2 fruit fly cellular contexts compared by ENCODE assay signal in the genomic region with DNA sequence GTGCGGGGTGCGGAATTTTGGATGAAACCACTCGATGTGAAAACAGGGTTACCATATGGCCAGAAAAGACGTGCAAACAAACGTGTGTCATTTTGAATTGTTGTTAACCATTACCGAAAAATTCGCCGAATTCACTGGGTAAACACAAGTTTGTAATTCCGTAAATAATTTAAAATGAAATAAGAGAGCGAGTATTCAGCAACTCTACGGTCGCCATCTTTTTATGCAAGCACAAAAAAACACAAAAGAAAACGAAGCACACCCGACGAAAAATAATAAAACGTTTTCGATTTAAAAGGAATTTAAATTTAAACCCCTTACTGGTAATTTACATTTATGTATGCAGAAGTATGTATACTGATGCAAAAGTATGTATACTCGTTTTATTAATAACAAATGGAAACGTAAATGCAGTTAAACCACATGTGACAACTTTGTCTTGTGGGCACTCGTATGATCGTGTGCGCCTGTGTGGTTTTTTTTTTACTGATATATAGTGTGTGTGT.
A peak's percentile ranks its signal among the peaks of the same experiment; 100 is the strongest.
TF ChIP-seq lines count a peak whose summit lies in the region.

No protein-coding gene starts in this region.

TF ChIP-seq in whole organism, embryonic, 481 proteins besides CTCF, POLR2A, EP300 and RAD21 (continued from another document and continues in another):
- TF ChIP-seq CG18476 (GFP tag; optimal IDR thresholded peaks at IDR 0.05; lab: Kevin White, UChicago) (peak; percentile 93), Dip2 (GFP tag; IDR thresholded peaks at IDR 0.05; lab: Robert Waterston, UW) (no peak), CG2875 (GFP tag; optimal IDR thresholded peaks at IDR 0.05; lab: Kevin White, UChicago) (peak; percentile 85), CG17612 (GFP tag; IDR thresholded peaks at IDR 0.05; lab: Robert Waterston, UW) (peak; percentile 36; the same call in 1 of the 2 replicates), hkb (optimal IDR thresholded peaks at IDR 0.05; lab: Kevin White, UChicago) (no peak), hkb (GFP tag; IDR thresholded peaks at IDR 0.05; lab: Robert Waterston, UW) (peak; percentile 96), CG6689 (GFP tag; IDR thresholded peaks at IDR 0.05; lab: Robert Waterston, UW) (peak; percentile 94), bowl (GFP tag; IDR thresholded peaks at IDR 0.05; lab: Robert Waterston, UW) (peak; percentile 85; the same call in 1 of the 2 replicates), CG7271 (tag; optimal IDR thresholded peaks at IDR 0.05; lab: Kevin White, UChicago) (peak; percentile 94), ato (GFP tag; IDR thresholded peaks at IDR 0.05; lab: Robert Waterston, UW; ENCODE audit: partially characterized antibody) (no peak), hth (optimal IDR thresholded peaks at IDR 0.05; lab: Kevin White, UChicago) (no peak), ash1 (GFP tag; optimal IDR thresholded peaks at IDR 0.05; lab: Kevin White, UChicago) (peak; percentile 49), Awh (GFP tag; IDR thresholded peaks at IDR 0.05; lab: Robert Waterston, UW) (peak; percentile 83), Sin3A (optimal IDR thresholded peaks at IDR 0.05; lab: Kevin White, UChicago) (no peak), Sox102F (GFP tag; optimal IDR thresholded peaks at IDR 0.05; lab: Kevin White, UChicago) (peak; percentile 96), CG30020 (tag; optimal IDR thresholded peaks at IDR 0.05; lab: Kevin White, UChicago) (peak; percentile 53), CG4328 (GFP tag; optimal IDR thresholded peaks at IDR 0.05; lab: Kevin White, UChicago) (peak; percentile 75), Nf-YC (tag; optimal IDR thresholded peaks at IDR 0.05; lab: Kevin White, UChicago) (peak; percentile 74), Kr (GFP tag; optimal IDR thresholded peaks at IDR 0.05; lab: Kevin White, UChicago) (no peak), sd (tag; optimal IDR thresholded peaks at IDR 0.05; lab: Kevin White, UChicago) (peak; percentile 92), Med (GFP tag; lab: Kevin White, UChicago) (peak; percentile 97), Lpt (GFP tag; optimal IDR thresholded peaks at IDR 0.05; lab: Kevin White, UChicago) (no peak), odd (GFP tag; optimal IDR thresholded peaks at IDR 0.05; lab: Kevin White, UChicago) (peak; percentile 91), CG10274 (GFP tag; optimal IDR thresholded peaks at IDR 0.05; lab: Kevin White, UChicago) (peak; percentile 54), CG11085 (GFP tag; IDR thresholded peaks at IDR 0.05; lab: Robert Waterston, UW) (peak; percentile 81), slbo (GFP tag; IDR thresholded peaks at IDR 0.05; lab: Robert Waterston, UW) (peak; percentile 86), Mrtf (GFP tag; IDR thresholded peaks at IDR 0.05; lab: Robert Waterston, UW) (peak; percentile 88), CG18011 (GFP tag; optimal IDR thresholded peaks at IDR 0.05; lab: Kevin White, UChicago) (peak; percentile 69), ewg (GFP tag; optimal IDR thresholded peaks at IDR 0.05; lab: Kevin White, UChicago) (peak; percentile 89), E2f2 (GFP tag; IDR thresholded peaks at IDR 0.05; lab: Robert Waterston, UW) (peak; percentile 70), unpg (GFP tag; optimal IDR thresholded peaks at IDR 0.05; lab: Kevin White, UChicago) (peak; percentile 97), tll (GFP tag; optimal IDR thresholded peaks at IDR 0.05; lab: Kevin White, UChicago) (peak in 1 of 2 experiments; percentile 0), da (GFP tag; optimal IDR thresholded peaks at IDR 0.05; lab: Kevin White, UChicago) (peak; percentile 34), Dfd (GFP tag; optimal IDR thresholded peaks at IDR 0.05; lab: Kevin White, UChicago) (no peak), CG14710 (tag; optimal IDR thresholded peaks at IDR 0.05; lab: Kevin White, UChicago) (peak; percentile 90), Poxn (GFP tag; IDR thresholded peaks at IDR 0.05; lab: Robert Waterston, UW) (peak; percentile 55), CG12071 (GFP tag; optimal IDR thresholded peaks at IDR 0.05; lab: Kevin White, UChicago) (peak; percentile 91), Ravus (GFP tag; IDR thresholded peaks at IDR 0.05; lab: Robert Waterston, UW) (peak; percentile 59), ab (GFP tag; optimal IDR thresholded peaks at IDR 0.05; lab: Kevin White, UChicago) (peak; percentile 77), HmgD (GFP tag; optimal IDR thresholded peaks at IDR 0.05; lab: Kevin White, UChicago) (peak; percentile 53), toy (GFP tag; IDR thresholded peaks at IDR 0.05; lab: Robert Waterston, UW) (peak; percentile 67), fd3F (GFP tag; optimal IDR thresholded peaks at IDR 0.05; lab: Kevin White, UChicago) (peak; percentile 92), CG8388 (GFP tag; optimal IDR thresholded peaks at IDR 0.05; lab: Kevin White, UChicago) (peak; percentile 96), gro (GFP tag; optimal IDR thresholded peaks at IDR 0.05; lab: Kevin White, UChicago) (peak; percentile 93), CG8765 (GFP tag; IDR thresholded peaks at IDR 0.05; lab: Robert Waterston, UW) (peak; percentile 74), seq (GFP tag; IDR thresholded peaks at IDR 0.05; lab: Robert Waterston, UW) (peak; percentile 96), Optix (GFP tag; IDR thresholded peaks at IDR 0.05; lab: Robert Waterston, UW) (peak; percentile 82; the same call in 2 of the 3 replicates), amos (GFP tag; IDR thresholded peaks at IDR 0.05; lab: Robert Waterston, UW; ENCODE audit: partially characterized antibody) (no peak), schlank (tag; optimal IDR thresholded peaks at IDR 0.05; lab: Kevin White, UChicago) (peak; percentile 88), ara (GFP tag; IDR thresholded peaks at IDR 0.05; lab: Robert Waterston, UW) (peak; percentile 95), eve (GFP tag; optimal IDR thresholded peaks at IDR 0.05; lab: Kevin White, UChicago) (peak in 1 of 2 experiments; percentile 94), CG9876 (GFP tag; optimal IDR thresholded peaks at IDR 0.05; lab: Kevin White, UChicago) (peak; percentile 66), prd (optimal IDR thresholded peaks at IDR 0.05; lab: Kevin White, UChicago) (no peak), prd (GFP tag; IDR thresholded peaks at IDR 0.05; lab: Robert Waterston, UW) (peak; percentile 95), CG33557 (GFP tag; optimal IDR thresholded peaks at IDR 0.05; lab: Kevin White, UChicago) (peak; percentile 93), oc (tag; optimal IDR thresholded peaks at IDR 0.05; lab: Kevin White, UChicago) (peak; percentile 94), pzg (GFP tag; optimal IDR thresholded peaks at IDR 0.05; lab: Kevin White, UChicago) (peak; percentile 18), Side (GFP tag; optimal IDR thresholded peaks at IDR 0.05; lab: Kevin White, UChicago) (peak; percentile 91), Hmx (GFP tag; optimal IDR thresholded peaks at IDR 0.05; lab: Kevin White, UChicago) (peak; percentile 83), gcm2 (GFP tag; optimal IDR thresholded peaks at IDR 0.05; lab: Kevin White, UChicago) (peak; percentile 92), D19B (GFP tag; optimal IDR thresholded peaks at IDR 0.05; lab: Kevin White, UChicago) (peak; percentile 78), gsb (GFP tag; IDR thresholded peaks at IDR 0.05; lab: Robert Waterston, UW) (peak; percentile 80), zen (tag; optimal IDR thresholded peaks at IDR 0.05; lab: Kevin White, UChicago) (peak; percentile 92)

TF ChIP-seq in whole organism, prepupa, 60 proteins besides CTCF, POLR2A, EP300 and RAD21 (continued from another document):
- TF ChIP-seq fd85E (GFP tag; optimal IDR thresholded peaks at IDR 0.05; lab: Kevin White, UChicago) (peak; percentile 88), CG8632 (GFP tag; optimal IDR thresholded peaks at IDR 0.05; lab: Kevin White, UChicago) (peak; percentile 96), CG10631 (GFP tag; optimal IDR thresholded peaks at IDR 0.05; lab: Kevin White, UChicago) (peak; percentile 91), CG9139 (GFP tag; optimal IDR thresholded peaks at IDR 0.05; lab: Kevin White, UChicago) (peak; percentile 87), CG3919 (GFP tag; optimal IDR thresholded peaks at IDR 0.05; lab: Kevin White, UChicago) (peak; percentile 95), svp (GFP tag; lab: Kevin White, UChicago) (peak; percentile 96), Ets21C (GFP tag; optimal IDR thresholded peaks at IDR 0.05; lab: Kevin White, UChicago) (peak; percentile 83), Eip78C (GFP tag; lab: Kevin White, UChicago) (peak; percentile 99), salr (GFP tag; optimal IDR thresholded peaks at IDR 0.05; lab: Kevin White, UChicago) (peak; percentile 79 to 80), Hr4 (GFP tag; optimal IDR thresholded peaks at IDR 0.05; lab: Kevin White, UChicago) (peak; percentile 94), CG3032 (tag; optimal IDR thresholded peaks at IDR 0.05; lab: Kevin White, UChicago) (peak; percentile 93), Eip93F (GFP tag; optimal IDR thresholded peaks at IDR 0.05; lab: Kevin White, UChicago) (peak; percentile 85)
